Worm (Caenorhabditis elegans): ENCODE results near the gene F21E9.2.
A peak's percentile ranks its signal among the peaks of the same experiment; 100 is the strongest.
"Not testable (repeated sequence)": the region's sequence is repeated elsewhere in the genome, so short reads cannot be mapped to it uniquely, and the experiment has no call there.

F21E9.2 gene

ce11 chrX:1379391-1379790 lies 49.6 kb upstream of the F21E9.2 start (continued):
- TF ChIP-seq zip-5 (tag; optimal IDR thresholded peaks at IDR 0.05): peak; percentile 37
- TF ChIP-seq C08G9.2 (tag; optimal IDR thresholded peaks at IDR 0.05): peak; percentile 82
- TF ChIP-seq unc-3 (GFP tag; conservative IDR thresholded peaks at IDR 0.05): peak; percentile 89
- TF ChIP-seq unc-3 (tag; optimal IDR thresholded peaks at IDR 0.05): peak; percentile 38
- no peak for TF ChIP-seq pros-1 (tag; optimal IDR thresholded peaks at IDR 0.05)
- no peak for TF ChIP-seq nhr-11 (tag; optimal IDR thresholded peaks at IDR 0.05)
- TF ChIP-seq eyg-1 (tag; optimal IDR thresholded peaks at IDR 0.05): peak; percentile 57
- TF ChIP-seq fax-1 (tag; optimal IDR thresholded peaks at IDR 0.05): peak; percentile 65
- TF ChIP-seq ceh-34 (tag; optimal IDR thresholded peaks at IDR 0.05): peak; percentile 89
- TF ChIP-seq ceh-45 (GFP tag; IDR thresholded peaks at IDR 0.05): peak; percentile 72
- peak; percentile 87 for TF ChIP-seq sox-4 (tag; optimal IDR thresholded peaks at IDR 0.05)
- peak; percentile 32 for TF ChIP-seq ceh-9 (tag; optimal IDR thresholded peaks at IDR 0.05)
- peak; percentile 60 for TF ChIP-seq T23F11.4 (GFP tag; optimal IDR thresholded peaks at IDR 0.05)
- peak; percentile 76 for TF ChIP-seq lin-11 (tag; optimal IDR thresholded peaks at IDR 0.05)
- peak; percentile 84 for TF ChIP-seq ztf-16 (tag; optimal IDR thresholded peaks at IDR 0.05)
- TF ChIP-seq ahr-1 (tag; optimal IDR thresholded peaks at IDR 0.05): peak; percentile 56
- peak; percentile 79 for TF ChIP-seq dmd-4 (tag; optimal IDR thresholded peaks at IDR 0.05; ENCODE audit: borderline replicate concordance)
- peak; percentile 53 for TF ChIP-seq npax-4 (tag; optimal IDR thresholded peaks at IDR 0.05)
- TF ChIP-seq syd-9 (tag; optimal IDR thresholded peaks at IDR 0.05): peak; percentile 83
- TF ChIP-seq fkh-6 (tag; optimal IDR thresholded peaks at IDR 0.05): peak; percentile 78
- TF ChIP-seq unc-42 (tag; optimal IDR thresholded peaks at IDR 0.05): peak; percentile 17
- TF ChIP-seq ceh-19 (GFP tag; optimal IDR thresholded peaks at IDR 0.05): peak; percentile 90
- TF ChIP-seq ref-2 (tag; optimal IDR thresholded peaks at IDR 0.05): peak; percentile 84
- TF ChIP-seq odd-2 (tag; optimal IDR thresholded peaks at IDR 0.05): peak; percentile 1
- peak; percentile 70 for TF ChIP-seq ceh-48 (tag; optimal IDR thresholded peaks at IDR 0.05)

DNA sequence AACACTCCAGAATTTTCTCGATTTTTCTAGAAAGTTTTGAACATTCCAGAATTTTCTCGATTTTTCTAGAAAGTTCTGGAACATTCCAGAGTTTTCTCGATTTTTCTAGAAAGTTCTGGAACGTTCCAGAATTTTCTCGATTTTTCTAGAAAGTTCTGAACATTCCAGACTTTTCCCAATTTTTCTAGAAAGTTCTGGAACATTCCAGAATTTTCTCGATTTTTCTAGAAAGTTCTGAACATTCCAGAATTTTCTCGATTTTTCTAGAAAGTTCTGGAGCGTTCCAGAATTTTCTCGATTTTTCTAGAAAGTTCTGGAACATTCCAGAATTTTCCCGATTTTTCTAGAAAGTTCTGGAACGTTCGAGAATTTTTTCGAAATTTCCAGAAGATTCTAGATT lies 45.3 kb upstream of the F21E9.2 start:
- peak; percentile 21; the same call in 1 of the 2 replicates for TF ChIP-seq unc-3 (GFP tag; conservative IDR thresholded peaks at IDR 0.05)
- TF ChIP-seq unc-3 (tag; optimal IDR thresholded peaks at IDR 0.05): not testable (repeated sequence)

DNA sequence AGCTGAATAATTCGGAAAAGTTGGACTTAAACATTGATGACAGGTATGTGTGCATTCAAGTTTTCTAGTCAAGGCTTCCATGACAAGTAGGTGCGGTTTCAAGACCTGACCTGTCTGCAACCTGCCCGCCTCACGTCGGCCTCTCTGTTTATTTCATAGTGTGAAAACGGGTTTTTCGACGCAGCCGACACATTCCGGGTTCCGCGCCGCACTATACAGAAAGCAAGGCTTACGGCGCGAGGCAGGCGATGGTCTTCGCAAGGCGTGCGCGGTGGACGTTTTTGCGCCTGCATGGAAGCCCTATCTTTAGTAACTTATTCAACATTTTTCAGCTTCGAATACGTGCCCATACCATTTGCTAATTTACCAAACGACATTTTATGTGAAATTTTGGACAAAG lies 42.7 kb upstream of the F21E9.2 start:
- TF ChIP-seq dve-1 (tag; optimal IDR thresholded peaks at IDR 0.05): no peak
- TF ChIP-seq pat-9 (tag; optimal IDR thresholded peaks at IDR 0.05): no peak
- no peak for TF ChIP-seq C08G9.2 (tag; optimal IDR thresholded peaks at IDR 0.05)
- no peak for TF ChIP-seq unc-55 (GFP tag; optimal IDR thresholded peaks at IDR 0.05)
- no peak for TF ChIP-seq gmeb-2 (tag; optimal IDR thresholded peaks at IDR 0.05)
- no peak for TF ChIP-seq pha-4 (tag; optimal IDR thresholded peaks at IDR 0.05)
- no peak for TF ChIP-seq unc-86 (tag; optimal IDR thresholded peaks at IDR 0.05)
- no peak for TF ChIP-seq unc-42 (tag; optimal IDR thresholded peaks at IDR 0.05)
- no peak for TF ChIP-seq ceh-34 (tag; optimal IDR thresholded peaks at IDR 0.05)
- no peak for TF ChIP-seq ceh-6 (GFP tag; optimal IDR thresholded peaks at IDR 0.05)
- TF ChIP-seq mec-3 (tag; optimal IDR thresholded peaks at IDR 0.05; ENCODE audit: borderline replicate concordance): no peak

DNA sequence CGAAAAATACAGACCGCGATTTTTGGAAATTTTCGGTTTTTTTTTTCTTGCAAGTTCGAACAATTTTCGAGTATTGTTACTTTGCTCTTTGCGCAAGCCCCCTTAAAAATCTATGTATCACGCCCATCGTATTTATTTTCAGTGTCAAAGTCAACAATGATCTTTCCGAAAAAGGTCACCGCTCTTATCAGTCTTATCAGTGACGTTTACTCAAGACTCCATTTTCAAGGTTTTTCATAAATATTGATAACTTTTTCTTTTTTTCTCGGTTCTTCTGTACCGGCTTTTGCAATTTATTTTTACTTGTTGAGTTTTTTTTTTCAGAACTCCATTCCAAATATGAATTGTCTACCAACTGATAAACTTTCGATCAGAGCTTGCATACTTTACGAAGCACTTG lies 41.9 kb upstream of the F21E9.2 start, which contains the start of gene fbxa-190:
Gene fbxa-190, plus strand, starts transcription at position 325 of the 400 bp plus-strand sequence.
- TF ChIP-seq elt-2 (tag; optimal IDR thresholded peaks at IDR 0.05): peak; percentile 27
- TF ChIP-seq pat-9 (tag; optimal IDR thresholded peaks at IDR 0.05): no peak

ce11 chrX:1370736-1371281 lies 41.1 kb upstream of the F21E9.2 start, which contains the start of gene F56C3.7:
Gene F56C3.7 (minus strand): TSS chrX:1370786.
- TF ChIP-seq gmeb-2 (tag; optimal IDR thresholded peaks at IDR 0.05) (no peak), unc-55 (GFP tag; optimal IDR thresholded peaks at IDR 0.05) (no peak), sdc-2 (tag; optimal IDR thresholded peaks at IDR 0.05) (peak; percentile 95), tbx-2 (tag; optimal IDR thresholded peaks at IDR 0.05) (no peak)

Measured in whole organism, late embryonic.